Fruit fly (Drosophila melanogaster) whole organism, prepupa: ENCODE measurements around the gene CG4020.

Source experiments
- CG3032 ChIP-seq: fragments of 200-800 bp; optimal IDR thresholded peaks from 2 replicates; lab custom pipeline; 2019; ENCODE audit warnings: missing biosample characterization, mild to moderate bottlenecking, missing genetic modification characterization, moderate library complexity
- CG32006 ChIP-seq: fragments of 200-800 bp; sonication (Bioruptor generic); optimal IDR thresholded peaks from 3 replicates; lab custom pipeline; 2017; ENCODE audit warnings: missing biosample characterization, mild to moderate bottlenecking, missing genetic modification characterization
- CG6792 ChIP-seq: fragments of 200-800 bp; sonication (Bioruptor generic); optimal IDR thresholded peaks from 3 replicates; lab custom pipeline; 2016; ENCODE audit warnings: missing biosample characterization, missing genetic modification characterization
- CG8319 ChIP-seq: fragments of 200-800 bp; sonication (Bioruptor generic); optimal IDR thresholded peaks from 3 replicates; lab custom pipeline; 2016; ENCODE audit warnings: missing biosample characterization, missing genetic modification characterization
- Hr39 ChIP-seq: fragments of 200-800 bp; sonication (Bioruptor generic); optimal IDR thresholded peaks from 2 replicates; lab custom pipeline; 2016; ENCODE audit warnings: missing biosample characterization, missing genetic modification characterization
- Sox15 ChIP-seq: fragments of 200-800 bp; sonication (Bioruptor generic); optimal IDR thresholded peaks from 3 replicates; lab custom pipeline; 2016; ENCODE audit warnings: missing biosample characterization, missing genetic modification characterization
- cyc ChIP-seq: fragments of 200-800 bp; sonication (Bioruptor generic); optimal IDR thresholded peaks from 3 replicates; lab custom pipeline; 2016; ENCODE audit warnings: missing biosample characterization, missing genetic modification characterization
- dsx ChIP-seq: fragments of 200-800 bp; optimal IDR thresholded peaks from 3 replicates; lab custom pipeline; 2019; ENCODE audit warnings: missing biosample characterization, mild to moderate bottlenecking, missing genetic modification characterization, moderate library complexity; ENCODE audit not compliant: poor library complexity, severe bottlenecking
- eg ChIP-seq: fragments of 200-800 bp; sonication (Bioruptor generic); IDR thresholded peaks from 3 replicates; pipeline ENCODE4 v1.3.6; 2022; ENCODE audit warnings: missing biosample characterization, missing genetic modification characterization

- TF ChIP-seq Sox15 (GFP tag; lab: Kevin White, UChicago) = no peak
- TF ChIP-seq Hr39 (GFP tag; lab: Kevin White, UChicago) = no peak
- no peak for TF ChIP-seq dsx (GFP tag; lab: Kevin White, UChicago)
- TF ChIP-seq eg = peak; percentile 57; the same call in 2 of the 3 replicates
- TF ChIP-seq cyc (GFP tag; lab: Kevin White, UChicago) = no peak
- TF ChIP-seq CG8319 = no peak
- no peak for TF ChIP-seq CG6792 (GFP tag; lab: Kevin White, UChicago)
- peak; percentile 1 for TF ChIP-seq CG32006 (GFP tag; lab: Kevin White, UChicago)
- TF ChIP-seq CG3032 (tag; lab: Kevin White, UChicago) = no peak
Measured at dm6 chrX:5920932-5921331, 15.4 kb downstream of the CG4020 start.
